Worm (Caenorhabditis elegans): Measurements from ENCODE around the gene srh-195.
A peak's percentile ranks its signal among the peaks of the same experiment; 100 is the strongest.
"Not testable (repeated sequence)": the region's sequence is repeated elsewhere in the genome, so short reads cannot be mapped to it uniquely, and the experiment has no call there.

Gene srh-195

DNA sequence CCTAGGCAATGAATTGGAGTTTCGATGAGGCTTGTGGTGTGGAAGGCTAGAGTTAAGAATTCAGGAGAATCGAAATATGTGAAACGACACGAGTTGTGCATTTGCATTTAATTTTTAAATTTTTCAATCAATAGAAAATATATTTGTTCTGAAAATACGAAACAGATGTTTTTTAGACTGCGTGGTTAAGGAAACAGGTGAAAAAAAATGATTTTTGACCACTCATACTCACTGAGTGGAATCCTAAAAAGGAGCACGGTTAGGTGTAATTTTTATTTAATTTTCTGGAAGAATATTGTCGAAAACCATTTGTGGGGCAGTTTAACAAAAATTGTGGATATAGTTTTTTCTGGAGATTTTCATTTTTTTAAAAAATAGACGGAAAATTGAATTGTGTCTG is at the start of gene srh-195:
TSS of gene srh-195 (minus strand) at position 101 of the 400 bp plus-strand sequence.
- TF ChIP-seq lin-35 (GFP tag; optimal IDR thresholded peaks at IDR 0.05) (no peak), ceh-90 (tag; optimal IDR thresholded peaks at IDR 0.05) (no peak), efl-3 (GFP tag; optimal IDR thresholded peaks at IDR 0.05) (no peak), sptf-1 (tag; optimal IDR thresholded peaks at IDR 0.05) (no peak), sox-4 (tag; optimal IDR thresholded peaks at IDR 0.05) (no peak), fos-1 (tag; optimal IDR thresholded peaks at IDR 0.05) (no peak), hlh-4 (tag; optimal IDR thresholded peaks at IDR 0.05) (no peak), lin-14 (GFP tag; optimal IDR thresholded peaks at IDR 0.05) (no peak), C34B4.2 (tag; optimal IDR thresholded peaks at IDR 0.05) (no peak), sup-37 (GFP tag; optimal IDR thresholded peaks at IDR 0.05) (no peak), fkh-10 (GFP tag; optimal IDR thresholded peaks at IDR 0.05) (no peak)

DNA sequence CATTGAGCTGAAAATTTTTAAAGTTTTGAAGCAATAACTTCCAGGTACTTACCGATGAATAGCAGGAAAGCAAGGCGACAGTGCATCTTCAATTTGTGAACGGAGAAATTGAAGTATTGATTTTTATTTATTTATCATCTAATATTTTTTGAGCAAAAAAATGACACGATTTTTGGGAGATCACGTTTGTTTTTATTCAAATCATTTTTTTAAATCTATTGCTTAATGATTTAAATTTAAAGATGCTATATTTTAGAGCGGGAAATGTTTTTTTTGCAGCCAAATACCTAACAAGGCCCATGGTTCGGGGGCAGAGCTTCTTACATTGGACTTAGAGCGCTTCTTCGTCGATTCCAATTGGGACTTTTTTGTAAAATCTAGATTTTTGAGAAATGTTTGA is 49.7 kb upstream of the srh-195 start, which contains the start of gene C33C12.4:
TSS of gene C33C12.4 (minus strand) at position 101 of the 400 bp plus-strand sequence.
- TF ChIP-seq snpc-4 (tag; optimal IDR thresholded peaks at IDR 0.05) = no peak

DNA sequence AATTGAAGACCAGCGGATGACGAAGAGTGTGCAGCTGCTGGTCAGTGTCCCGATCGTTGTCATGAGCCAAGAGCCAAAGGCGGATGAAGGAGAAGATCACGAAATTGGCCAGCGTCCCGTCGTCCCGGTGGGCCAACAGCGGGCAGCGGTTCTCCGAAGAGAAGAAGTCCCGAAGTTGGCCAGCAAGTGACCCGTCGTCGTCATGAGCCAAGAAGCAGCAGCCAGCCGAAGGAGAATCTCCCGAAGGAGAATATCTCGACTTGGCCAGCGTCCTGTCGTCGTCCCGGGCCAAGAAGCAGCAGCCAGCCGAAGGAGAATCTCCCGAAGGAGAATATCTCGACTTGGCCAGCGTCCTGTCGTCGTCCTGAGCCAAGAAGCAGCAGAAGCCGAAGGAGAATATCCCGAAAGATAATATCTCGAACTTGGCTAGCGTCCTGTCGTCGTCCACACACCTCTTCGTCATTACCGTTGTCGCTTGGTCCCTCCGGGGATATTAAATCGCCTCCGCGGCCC is 46.7 kb upstream of the srh-195 start, which contains the start of gene C33C12.11:
TSS of gene C33C12.11 (minus strand) at position 463 of the 513 bp plus-strand sequence.
- TF ChIP-seq fos-1, tlp-1, pqm-1 (tag; optimal IDR thresholded peaks at IDR 0.05): not testable (repeated sequence)

DNA sequence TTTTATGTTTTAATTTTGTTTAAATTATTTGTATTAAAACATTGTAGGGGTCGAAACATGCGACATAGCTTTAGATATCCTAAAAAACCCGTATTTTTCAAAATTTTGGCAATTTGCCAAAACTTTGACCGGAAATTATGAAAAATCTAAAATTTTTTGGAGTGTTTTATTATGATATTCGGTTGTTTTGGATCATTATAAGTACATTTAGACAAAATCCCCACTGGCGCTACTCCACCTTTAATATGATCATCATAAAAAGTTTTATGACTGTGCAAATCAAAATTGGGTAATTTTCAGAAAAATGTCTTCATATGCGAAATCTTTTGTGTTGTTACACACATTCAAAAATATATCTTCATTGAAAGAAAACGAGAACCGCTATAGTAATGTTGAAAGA is 37.0 kb upstream of the srh-195 start, which contains the start of gene math-18:
TSS of gene math-18 (plus strand) at position 301 of the 400 bp plus-strand sequence.
- not testable (repeated sequence) for TF ChIP-seq grh-1 (GFP tag; IDR thresholded peaks at IDR 0.05); ceh-8 (GFP tag; optimal IDR thresholded peaks at IDR 0.05); nhr-71 (tag; optimal IDR thresholded peaks at IDR 0.05)

DNA sequence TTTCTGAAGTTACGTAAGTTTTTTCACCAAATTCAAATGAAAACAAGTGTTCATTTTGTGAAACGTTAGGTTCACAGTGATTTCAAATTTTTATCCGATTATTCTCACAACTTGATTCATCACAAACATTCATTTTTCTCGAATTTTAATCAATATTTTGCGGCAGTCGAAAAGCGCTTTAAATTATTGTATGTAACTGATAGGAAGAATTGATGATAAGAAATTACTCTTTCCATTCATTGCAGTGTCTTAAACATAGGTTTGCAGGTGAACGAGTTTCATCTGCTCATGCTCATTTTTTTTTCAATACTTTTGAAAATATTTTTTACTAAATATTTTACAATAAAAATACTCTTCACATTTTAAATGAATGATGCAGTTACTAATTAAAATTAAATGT is 35.8 kb upstream of the srh-195 start:
- TF ChIP-seq efl-1 (optimal IDR thresholded peaks at IDR 0.05) = no peak
- peak in 1 of 2 experiments; percentile 70 for TF ChIP-seq efl-1 (GFP tag; optimal IDR thresholded peaks at IDR 0.05 in 1 of 2)
- TF ChIP-seq hlh-4 (tag; optimal IDR thresholded peaks at IDR 0.05) = no peak
- TF ChIP-seq nhr-237 (tag; optimal IDR thresholded peaks at IDR 0.05) = no peak
- TF ChIP-seq elt-2 (tag; optimal IDR thresholded peaks at IDR 0.05) = peak; percentile 38
- no peak for TF ChIP-seq lir-3 (tag; optimal IDR thresholded peaks at IDR 0.05; ENCODE audit: poor library complexity)
- no peak for TF ChIP-seq nhr-77 (tag; optimal IDR thresholded peaks at IDR 0.05)
- TF ChIP-seq nhr-90 (tag; optimal IDR thresholded peaks at IDR 0.05; ENCODE audit: poor library complexity) = no peak

DNA sequence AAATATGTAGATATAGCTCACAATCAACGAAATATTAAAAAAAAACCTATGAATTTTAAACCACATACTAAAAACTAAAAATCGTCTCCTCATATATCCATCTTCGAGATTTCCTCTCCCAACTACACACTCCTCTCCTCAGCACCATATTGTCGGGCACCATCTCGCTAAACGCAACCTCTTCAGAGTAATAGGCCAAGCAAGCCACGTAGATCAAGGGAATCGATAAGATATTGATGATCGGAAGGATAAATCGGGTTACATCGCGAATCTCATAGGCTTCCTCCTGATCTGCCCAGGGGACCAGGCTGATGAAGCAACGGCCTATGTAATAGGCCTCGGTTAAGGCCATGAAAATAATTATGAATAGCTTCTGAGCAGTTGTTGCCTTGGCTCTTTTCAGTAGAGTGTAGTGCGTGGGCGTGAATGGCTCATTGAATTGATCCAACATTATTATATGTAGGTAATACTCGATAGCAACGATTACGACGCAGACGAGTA is 33.8 kb upstream of the srh-195 start, which contains the start of the genes C40A11.7 and C40A11.8:
TSS of gene C40A11.7 (minus strand) at position 101 of the 501 bp plus-strand sequence.
TSS of gene C40A11.8 (minus strand) at position 451 of the 501 bp plus-strand sequence.
- TF ChIP-seq mep-1 (tag; optimal IDR thresholded peaks at IDR 0.05) (no peak), lin-15B (tag; optimal IDR thresholded peaks at IDR 0.05) (no peak), sptf-1 (tag; optimal IDR thresholded peaks at IDR 0.05) (no peak), unc-62 (GFP tag; optimal IDR thresholded peaks at IDR 0.05) (no peak), aha-1 (tag; optimal IDR thresholded peaks at IDR 0.05) (no peak), ztf-4 (tag; optimal IDR thresholded peaks at IDR 0.05) (no peak), lin-13 (GFP tag; optimal IDR thresholded peaks at IDR 0.05) (no peak), snpc-4 (tag; optimal IDR thresholded peaks at IDR 0.05) (no peak), swsn-7 (tag; optimal IDR thresholded peaks at IDR 0.05) (no peak), nhr-28 (tag; optimal IDR thresholded peaks at IDR 0.05) (no peak), efl-3 (GFP tag; optimal IDR thresholded peaks at IDR 0.05) (no peak), nhr-90 (tag; optimal IDR thresholded peaks at IDR 0.05; ENCODE audit: poor library complexity) (no peak), lir-3 (tag; optimal IDR thresholded peaks at IDR 0.05; ENCODE audit: poor library complexity) (no peak), lin-35 (GFP tag; optimal IDR thresholded peaks at IDR 0.05) (no peak), nhr-237 (tag; optimal IDR thresholded peaks at IDR 0.05) (no peak)

All from whole organism, L1 larva.